Fruit fly (Drosophila melanogaster): Measurements from ENCODE around the gene Glut4EF.

DNA sequence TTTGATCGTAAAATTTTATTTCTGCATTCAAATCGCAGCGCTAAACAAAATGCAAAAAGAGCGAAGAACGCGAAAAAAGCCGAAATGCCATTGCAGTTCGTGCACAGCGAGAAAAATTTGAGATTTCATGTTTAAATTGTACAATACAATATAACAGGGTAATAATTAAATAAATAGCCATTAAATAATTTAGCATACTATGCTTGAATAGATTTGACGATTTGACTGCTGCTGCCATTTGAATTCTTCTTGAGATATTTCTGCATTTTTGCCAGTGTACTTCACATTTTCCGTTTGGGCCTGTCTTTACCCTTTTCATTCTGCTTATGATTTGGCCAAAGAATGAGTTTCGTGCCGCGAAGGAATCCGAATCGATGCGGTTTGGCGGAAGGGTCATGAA is 60.4 kb downstream of the Glut4EF start:
- TF ChIP-seq svp (GFP tag) (peak; percentile 76), CG1621 (tag; optimal IDR thresholded peaks at IDR 0.05) (no peak), CG4318 (GFP tag; optimal IDR thresholded peaks at IDR 0.05) (peak; percentile 44), CG15336 (GFP tag; IDR thresholded peaks at IDR 0.05) (peak; percentile 66), CG6854 (GFP tag; optimal IDR thresholded peaks at IDR 0.05) (no peak), Gug (GFP tag; IDR thresholded peaks at IDR 0.05) (peak; percentile 62), dsx (GFP tag; optimal IDR thresholded peaks at IDR 0.05; ENCODE audit: poor library complexity, severe bottlenecking) (no peak), CG3032 (tag; optimal IDR thresholded peaks at IDR 0.05) (peak; percentile 13), Eip75B (GFP tag; optimal IDR thresholded peaks at IDR 0.05) (peak; percentile 65)

Measured in whole organism, prepupa.